Worm (Caenorhabditis elegans) whole organism, L1 larva: ENCODE measurements around the gene tbg-1.
A peak's percentile ranks its signal among the peaks of the same experiment; 100 is the strongest.

Experiments
- C16A3.4 ChIP-seq: fragments of 150-350 bp; optimal IDR thresholded peaks from 2 replicates; lab custom pipeline; 2014; ENCODE audit warnings: missing biosample characterization, missing genetic modification characterization
- ceh-8 ChIP-seq: fragments of 200-800 bp; sonication (Bioruptor generic); optimal IDR thresholded peaks from 2 replicates; lab custom pipeline; 2018; ENCODE audit warnings: mild to moderate bottlenecking, missing genetic modification characterization, moderate library complexity, missing compliant biosample characterization
- ceh-82 ChIP-seq, 3 experiments: fragments of 150-350 bp in 1 of 3; sonication (generic microtip) in 2 of 3; optimal IDR thresholded peaks; 2 replicates each; lab custom pipeline; 2014 to 2017; ENCODE audit warnings: missing biosample characterization in 3 of 3, missing genetic modification characterization in 3 of 3
- ceh-90 ChIP-seq: sonication (generic microtip); optimal IDR thresholded peaks from 2 replicates; lab custom pipeline; 2016; ENCODE audit warnings: missing genetic modification characterization, missing compliant biosample characterization
- ces-1 ChIP-seq: fragments of 150-350 bp; optimal IDR thresholded peaks from 2 replicates; lab custom pipeline; 2014; ENCODE audit warnings: missing biosample characterization, missing genetic modification reagents, missing genetic modification characterization
- dsc-1 ChIP-seq: sonication (generic microtip); optimal IDR thresholded peaks from 2 replicates; lab custom pipeline; 2016; ENCODE audit warnings: mild to moderate bottlenecking, missing genetic modification characterization, missing compliant biosample characterization
- efl-1 ChIP-seq, 4 experiments: fragments of 150-350 bp; optimal IDR thresholded peaks in 3 of 4; peaks in 1 of 4; 1 replicate in 1 of 4; 2 replicates in 3 of 4; lab custom pipeline; 2014; ENCODE audit warnings: missing biosample characterization in 2 of 4, missing genetic modification characterization in 2 of 4, missing genetic modification reagents in 2 of 4
- efl-3 ChIP-seq: fragments of 200-800 bp; sonication (Bioruptor generic); optimal IDR thresholded peaks from 2 replicates; lab custom pipeline; 2018; ENCODE audit warnings: mild to moderate bottlenecking, missing genetic modification characterization, missing compliant biosample characterization
- egl-13 ChIP-seq: sonication (generic microtip); optimal IDR thresholded peaks from 2 replicates; lab custom pipeline; 2016; ENCODE audit warnings: missing genotype, missing genetic modification reagents, missing genetic modification characterization, missing compliant biosample characterization
- egl-27 ChIP-seq, 2 experiments: fragments of 150-350 bp in 1 of 2; sonication (generic microtip); optimal IDR thresholded peaks; 3 replicates each; lab custom pipeline; 2017 to 2018; ENCODE audit warnings: missing biosample characterization in 2 of 2, missing genetic modification characterization in 2 of 2, missing genetic modification reagents in 2 of 2
- elt-2 ChIP-seq: sonication (generic microtip); optimal IDR thresholded peaks from 2 replicates; lab custom pipeline; 2016; ENCODE audit warnings: missing genetic modification characterization, mild to moderate bottlenecking, inconsistent platforms, missing compliant biosample characterization, missing genetic modification reagents
- elt-3 ChIP-seq, 6 experiments: fragments of 150-350 bp in 1 of 6; sonication (generic microtip); optimal IDR thresholded peaks; 2 replicates each; lab custom pipeline; 2017 to 2018; ENCODE audit warnings: missing biosample characterization in 6 of 6, missing genetic modification characterization in 6 of 6, inconsistent platforms in 1 of 6
- ets-5 ChIP-seq: fragments of 200-800 bp; sonication (Bioruptor generic); IDR thresholded peaks from 2 replicates; pipeline ENCODE4 v1.3.6; 2022; ENCODE audit warnings: missing genetic modification characterization, missing compliant biosample characterization
- fkh-10 ChIP-seq: sonication (generic microtip); optimal IDR thresholded peaks from 2 replicates; lab custom pipeline; 2017; ENCODE audit warnings: missing biosample characterization, missing genetic modification reagents, missing genetic modification characterization
- fkh-8 ChIP-seq: sonication (generic microtip); optimal IDR thresholded peaks from 2 replicates; lab custom pipeline; 2016; ENCODE audit warnings: mild to moderate bottlenecking, missing genetic modification characterization, missing compliant biosample characterization
- jun-1 ChIP-seq: fragments of 150-350 bp; optimal IDR thresholded peaks from 2 replicates; lab custom pipeline; 2014; ENCODE audit warnings: missing biosample characterization, missing genetic modification reagents, missing genetic modification characterization
- lin-14 ChIP-seq: fragments of 200-800 bp; sonication (Bioruptor generic); optimal IDR thresholded peaks from 2 replicates; lab custom pipeline; 2018; ENCODE audit warnings: mild to moderate bottlenecking, missing genetic modification characterization, moderate library complexity, missing compliant biosample characterization
- lin-35 ChIP-seq, 2 experiments: fragments of 150-350 bp; optimal IDR thresholded peaks; 2 replicates each; lab custom pipeline; 2014; ENCODE audit warnings: missing biosample characterization in 2 of 2, missing genetic modification characterization in 2 of 2, missing genetic modification reagents in 2 of 2
- mep-1 ChIP-seq: fragments of 150-350 bp; optimal IDR thresholded peaks from 2 replicates; lab custom pipeline; 2014; ENCODE audit warnings: missing biosample characterization, missing genetic modification characterization
- nhr-19 ChIP-seq: fragments of 200-800 bp; sonication (Bioruptor generic); conservative IDR thresholded peaks from 2 replicates; pipeline ENCODE4 v1.3.6; 2022; ENCODE audit warnings: missing genetic modification characterization, missing compliant biosample characterization
- nhr-20 ChIP-seq: sonication (generic microtip); optimal IDR thresholded peaks from 2 replicates; lab custom pipeline; 2016; ENCODE audit warnings: mild to moderate bottlenecking, missing genetic modification characterization, missing compliant biosample characterization
- nhr-237 ChIP-seq: fragments of 150-350 bp; optimal IDR thresholded peaks from 2 replicates; lab custom pipeline; 2014; ENCODE audit warnings: missing biosample characterization, missing genetic modification characterization
- nhr-71 ChIP-seq: sonication (generic microtip); optimal IDR thresholded peaks from 2 replicates; lab custom pipeline; 2016; ENCODE audit warnings: mild to moderate bottlenecking, missing genetic modification characterization, moderate library complexity, missing compliant biosample characterization
- nhr-76 ChIP-seq: sonication (generic microtip); optimal IDR thresholded peaks from 2 replicates; lab custom pipeline; 2017; ENCODE audit warnings: missing biosample characterization, missing genetic modification characterization
- nhr-77 ChIP-seq: fragments of 150-350 bp; optimal IDR thresholded peaks from 2 replicates; lab custom pipeline; 2014; ENCODE audit warnings: missing biosample characterization, missing genetic modification characterization
- nhr-85 ChIP-seq: sonication (generic microtip); peaks from one replicate; lab custom pipeline; 2016; ENCODE audit warnings: missing genetic modification characterization, inconsistent platforms, missing compliant biosample characterization
- pag-3 ChIP-seq: sonication (generic microtip); optimal IDR thresholded peaks from 2 replicates; lab custom pipeline; 2017; ENCODE audit warnings: missing genetic modification characterization, mild to moderate bottlenecking, missing compliant biosample characterization, antibody characterized with exemption, borderline replicate concordance; ENCODE audit not compliant: insufficient read depth
- rnt-1 ChIP-seq: sonication (generic microtip); optimal IDR thresholded peaks from 2 replicates; lab custom pipeline; 2016; ENCODE audit warnings: mild to moderate bottlenecking, missing genetic modification characterization, moderate library complexity, missing compliant biosample characterization
- sox-4 ChIP-seq: sonication (generic microtip); optimal IDR thresholded peaks from 2 replicates; lab custom pipeline; 2016; ENCODE audit warnings: missing genetic modification characterization, missing compliant biosample characterization
- swsn-7 ChIP-seq: sonication (generic microtip); optimal IDR thresholded peaks from 2 replicates; lab custom pipeline; 2016; ENCODE audit warnings: missing genetic modification characterization, missing compliant biosample characterization
- unc-130 ChIP-seq: fragments of 150-350 bp; optimal IDR thresholded peaks from 2 replicates; lab custom pipeline; 2017; ENCODE audit warnings: missing biosample characterization, missing genetic modification characterization, inconsistent platforms
- zag-1 ChIP-seq: fragments of 150-350 bp; optimal IDR thresholded peaks from 2 replicates; lab custom pipeline; 2014; ENCODE audit warnings: missing biosample characterization, missing genetic modification characterization

Gene tbg-1

DNA sequence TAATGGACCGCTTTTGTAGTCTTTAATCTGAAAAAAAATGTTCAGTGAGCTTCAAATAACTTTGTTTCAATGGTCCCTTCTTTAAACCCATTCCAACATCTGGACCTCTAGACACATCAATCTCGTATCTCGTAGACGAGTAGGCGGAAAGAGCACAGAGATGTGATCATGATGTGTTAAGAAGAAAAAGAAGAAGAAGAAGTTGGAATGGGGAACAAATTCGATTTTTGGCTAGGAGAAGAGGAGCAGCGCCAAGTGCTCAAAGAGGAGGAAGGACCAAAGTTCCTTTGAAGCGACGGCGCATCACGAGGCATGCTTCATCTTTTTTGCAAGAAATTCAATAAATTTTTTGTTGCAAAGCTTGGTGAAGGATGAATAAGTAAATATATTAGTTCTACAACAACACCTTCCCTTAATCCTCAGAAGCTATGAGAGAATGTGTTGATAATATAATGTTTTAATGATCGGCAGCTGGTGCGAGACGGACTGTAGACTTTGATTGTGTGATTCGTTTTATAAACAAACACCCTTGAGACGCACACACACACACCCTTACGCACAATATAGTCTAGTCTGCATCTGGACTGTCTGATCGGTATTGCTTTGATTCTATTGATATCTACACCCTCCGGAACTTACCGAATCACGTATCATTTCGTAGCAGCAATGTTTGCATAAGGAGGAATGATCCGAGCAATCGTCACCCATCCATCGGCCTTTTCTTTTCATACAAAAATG lies 35.7 kb upstream of the tbg-1 start:
- TF ChIP-seq swsn-7 (tag; lab: Kevin White, UChicago) (no peak), nhr-71 (tag; lab: Kevin White, UChicago) (peak; percentile 68), nhr-237 (no peak), nhr-20 (tag; lab: Kevin White, UChicago) (peak; percentile 49), lin-14 (peak; percentile 86), rnt-1 (tag; lab: Kevin White, UChicago) (peak; percentile 42), dsc-1 (tag; lab: Kevin White, UChicago) (peak; percentile 56), elt-2 (no peak), elt-3 (tag; optimal IDR thresholded peaks at IDR 0.05; lab: Kevin White, UChicago) (peak in 1 of 6 experiments; percentile 10), nhr-19 (GFP tag; lab: Robert Waterston, UW) (peak; percentile 48; the same call in 1 of the 2 replicates), ceh-82 (tag; optimal IDR thresholded peaks at IDR 0.05; lab: Kevin White, UChicago) (peak in 1 of 3 experiments; percentile 15), zag-1 (tag; lab: Kevin White, UChicago) (no peak), ces-1 (GFP tag; lab: Kevin White, UChicago) (peak; percentile 20), lin-35 (GFP tag; optimal IDR thresholded peaks at IDR 0.05; lab: Kevin White, UChicago) (no peak), nhr-76 (no peak), fkh-8 (tag; lab: Kevin White, UChicago) (no peak), fkh-10 (GFP tag; lab: Kevin White, UChicago) (peak; percentile 93)

ce11 chrIII:9663943-9664342 lies 35.0 kb upstream of the tbg-1 start:
- TF ChIP-seq nhr-71 (tag; lab: Kevin White, UChicago): peak; percentile 51
- no peak for TF ChIP-seq sox-4
- TF ChIP-seq ceh-8 (GFP tag; lab: Kevin White, UChicago): peak; percentile 12
- no peak for TF ChIP-seq ets-5 (GFP tag; lab: Robert Waterston, UW)
- peak; percentile 6 for TF ChIP-seq jun-1 (tag; lab: Kevin White, UChicago)
- TF ChIP-seq fkh-8 (tag; lab: Kevin White, UChicago): peak; percentile 72
- TF ChIP-seq egl-13: peak; percentile 15
- peak; percentile 4 for TF ChIP-seq lin-14
- TF ChIP-seq mep-1: no peak

DNA sequence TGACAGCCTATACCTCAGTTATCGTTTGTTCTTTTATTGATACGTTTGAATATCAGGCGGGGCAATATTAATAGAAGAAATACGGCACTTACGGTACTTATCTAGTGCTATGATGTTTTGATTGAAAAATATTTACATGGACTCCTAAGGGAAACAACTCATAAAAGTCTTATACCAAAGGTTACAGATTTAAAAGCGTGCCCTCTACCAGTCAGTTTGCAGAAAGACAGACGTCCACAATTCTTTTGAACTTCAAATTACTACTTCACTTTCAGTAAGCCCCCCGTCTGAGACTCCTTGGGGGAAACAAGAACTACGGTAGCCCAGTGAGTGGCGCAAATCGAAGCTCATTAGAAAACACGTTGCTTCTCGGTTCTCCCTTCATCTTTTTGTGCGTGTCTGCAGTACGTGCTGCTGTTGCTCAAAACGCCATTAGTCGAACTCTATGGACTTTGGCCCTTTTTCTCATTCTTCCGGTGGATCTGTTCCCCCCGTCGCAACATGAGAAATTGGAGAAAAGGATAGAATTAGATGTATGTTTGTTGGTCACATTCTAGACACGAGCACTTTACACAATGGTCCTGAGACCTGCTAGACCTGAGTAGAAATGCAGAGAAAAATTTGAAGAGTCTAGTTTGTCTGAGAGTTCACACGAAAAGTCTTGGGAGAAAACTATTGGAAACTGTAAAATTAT lies 33.5 kb upstream of the tbg-1 start:
- TF ChIP-seq egl-27 (tag; optimal IDR thresholded peaks at IDR 0.05; lab: Kevin White, UChicago) (no peak), rnt-1 (tag; lab: Kevin White, UChicago) (peak; percentile 62), nhr-85 (tag; lab: Kevin White, UChicago) (peak; percentile 48), mep-1 (peak; percentile 1), pag-3 (tag; lab: Kevin White, UChicago) (no peak), C16A3.4 (no peak), ceh-90 (tag; lab: Kevin White, UChicago) (no peak), nhr-20 (tag; lab: Kevin White, UChicago) (peak; percentile 70), nhr-71 (tag; lab: Kevin White, UChicago) (peak; percentile 54), nhr-19 (GFP tag; lab: Robert Waterston, UW) (peak; percentile 40), unc-130 (no peak), lin-14 (peak; percentile 68)

- peak; percentile 30 for TF ChIP-seq lin-14
- no peak for TF ChIP-seq efl-3 (GFP tag; lab: Kevin White, UChicago)
- no peak for TF ChIP-seq egl-13
- peak; percentile 39 for TF ChIP-seq nhr-85 (tag; lab: Kevin White, UChicago)
- TF ChIP-seq efl-1 (optimal IDR thresholded peaks at IDR 0.05; lab: Kevin White, UChicago): no peak
- peak in 1 of 2 experiments; percentile 38 for TF ChIP-seq efl-1 (GFP tag; optimal IDR thresholded peaks at IDR 0.05 in 1 of 2; lab: Kevin White, UChicago)
- peak; percentile 56 for TF ChIP-seq nhr-19 (GFP tag; lab: Robert Waterston, UW)
- TF ChIP-seq dsc-1 (tag; lab: Kevin White, UChicago): peak; percentile 28
- TF ChIP-seq nhr-20 (tag; lab: Kevin White, UChicago): peak; percentile 24
- TF ChIP-seq nhr-77 (tag; lab: Kevin White, UChicago): no peak
- TF ChIP-seq, all 84 proteins: peak for 6
Observed at ce11 chrIII:9661119-9661518, 32.2 kb upstream of the tbg-1 start.
